Fruit fly (Drosophila melanogaster) ovary, adult (tissue): ENCODE measurements around the gene Fbw5.

Experiments used
- CG17801 ChIP-seq: fragments of 200-800 bp; optimal IDR thresholded peaks from 2 replicates; lab custom pipeline; 2019; ENCODE audit warnings: missing biosample characterization, mild to moderate bottlenecking, missing genetic modification characterization, moderate library complexity; ENCODE audit not compliant: partially characterized antibody

Gene Fbw5

DNA sequence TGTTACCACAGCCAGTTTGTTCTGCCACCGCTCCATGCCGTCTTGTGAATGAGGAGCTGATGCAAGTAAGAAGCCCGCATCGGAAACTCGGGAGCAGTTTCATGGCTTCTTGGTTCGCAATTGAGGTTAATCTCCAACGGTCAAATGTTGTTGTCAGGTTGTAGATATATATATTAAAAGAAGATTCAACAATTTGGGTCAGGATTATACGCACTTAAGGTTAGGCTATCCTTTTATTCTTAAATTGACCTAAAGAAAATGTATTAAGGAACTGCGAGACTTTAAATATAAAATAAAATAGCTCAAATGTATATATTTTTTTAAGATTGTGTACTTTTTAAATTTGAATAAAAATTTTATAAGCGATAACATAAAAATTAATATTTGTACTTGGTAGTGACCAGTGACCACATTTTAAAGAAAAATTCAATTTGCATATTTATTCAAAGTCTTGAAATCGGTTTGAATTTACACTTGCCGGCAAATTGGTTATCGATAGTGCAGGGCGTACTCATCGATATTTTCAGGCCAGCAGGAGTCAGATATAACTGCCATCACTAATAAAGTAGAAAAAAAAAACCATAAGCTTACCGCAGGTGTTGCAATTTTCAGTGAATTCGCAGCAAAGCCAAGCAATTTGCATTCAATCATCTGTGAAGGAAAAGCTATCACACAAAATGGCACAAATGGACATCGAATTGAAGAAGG is 2.9 kb upstream of the Fbw5 start, which contains the start of the genes CG9150 and Pfdn1:
TSS of gene CG9150 (minus strand) at position 51 of the 708 bp plus-strand sequence.
TSS of gene Pfdn1 (plus strand) at position 536 of the 708 bp plus-strand sequence.
- no peak for TF ChIP-seq CG17801 (GFP tag; lab: Kevin White, UChicago)

DNA sequence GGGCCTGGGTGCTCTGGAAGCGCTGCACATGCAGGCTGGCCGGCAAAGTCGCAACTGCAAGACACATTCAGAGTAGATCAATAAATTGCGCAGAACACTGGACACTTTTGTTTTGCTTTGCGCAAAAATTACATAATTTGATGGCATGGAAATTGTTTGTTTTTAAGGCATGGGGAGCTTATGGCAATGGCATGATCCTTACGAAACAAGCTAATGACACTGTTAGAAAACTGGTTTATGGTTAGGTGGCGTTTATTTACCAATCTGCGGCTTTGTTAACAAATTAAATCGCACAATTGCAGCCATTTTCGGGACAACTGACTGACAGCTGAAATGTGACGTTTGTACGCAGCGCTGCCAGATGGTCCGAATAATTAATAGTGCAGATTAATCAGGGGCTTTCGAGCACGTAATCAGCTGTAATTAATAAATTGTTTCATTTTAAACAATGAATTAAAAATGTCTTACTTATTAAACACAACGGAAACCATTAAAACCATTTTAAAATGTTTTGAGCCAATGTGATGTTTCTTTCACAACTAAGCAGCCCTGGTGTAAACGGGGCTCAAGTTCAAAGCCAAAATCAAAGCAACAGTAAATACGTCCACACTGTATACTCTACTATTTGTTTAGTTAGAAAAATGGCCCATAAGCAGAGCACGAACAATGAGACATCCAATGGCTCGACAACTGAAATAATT is 3.2 kb downstream of the Fbw5 start, which contains the start of the genes ND-51 and CG13994:
TSS of gene ND-51 (minus strand) at position 376 of the 701 bp plus-strand sequence.
TSS of gene CG13994 (plus strand) at position 608 of the 701 bp plus-strand sequence.
- TF ChIP-seq CG17801 (GFP tag; lab: Kevin White, UChicago), result peak; percentile 83

DNA sequence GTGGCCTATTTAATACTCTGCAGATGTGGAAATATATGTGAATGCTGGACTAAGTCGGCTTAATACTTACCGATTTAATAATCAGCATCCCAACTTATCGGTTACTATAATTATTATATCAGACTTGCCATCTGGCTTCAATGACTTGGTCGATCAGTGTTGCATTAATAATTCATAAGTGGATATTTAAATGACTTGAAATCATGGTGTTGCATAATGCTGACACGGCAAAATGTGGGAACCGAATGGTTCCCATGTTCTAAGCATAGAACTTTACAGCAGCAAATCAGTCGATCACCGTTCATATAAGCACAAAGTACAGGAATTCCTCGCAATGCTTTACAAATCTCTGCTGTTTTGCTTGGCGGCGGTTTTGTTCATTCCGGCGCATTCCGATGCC is 5.5 kb downstream of the Fbw5 start, which contains the start of gene CG34180:
TSS of gene CG34180 (plus strand) at position 301 of the 400 bp plus-strand sequence.
- no peak for TF ChIP-seq CG17801 (GFP tag; lab: Kevin White, UChicago)

DNA sequence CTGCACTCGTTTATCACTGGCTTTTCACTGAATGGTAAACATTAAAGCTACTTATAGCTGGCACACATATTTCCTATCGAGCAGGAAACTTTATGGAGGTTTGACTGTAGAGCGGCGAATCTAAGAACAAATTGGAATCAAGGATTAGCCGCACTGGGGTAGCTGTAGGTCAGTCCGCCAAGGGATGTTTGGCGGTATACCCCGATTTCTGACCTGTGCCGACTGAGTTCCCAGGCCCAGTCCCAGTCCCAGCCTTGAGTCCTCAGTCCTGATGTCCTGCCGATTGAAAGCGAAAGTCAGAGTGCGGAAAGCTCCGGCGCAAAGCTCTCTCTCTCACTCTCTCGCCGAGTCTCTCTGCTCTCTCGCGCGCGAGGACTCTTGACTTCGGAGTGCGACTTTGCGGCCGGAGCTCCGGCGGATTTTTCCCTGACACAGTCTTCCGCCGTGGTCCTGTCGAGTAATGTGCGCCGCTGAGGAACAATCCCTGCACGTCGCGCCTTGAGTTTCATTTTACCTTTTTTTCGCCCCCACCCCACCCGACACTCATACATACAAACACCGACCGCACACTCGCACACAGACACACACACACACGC is 11.8 kb downstream of the Fbw5 start, which contains the start of gene CG13995:
TSS of gene CG13995 (plus strand) at position 429 of the 596 bp plus-strand sequence.
- no peak for TF ChIP-seq CG17801 (GFP tag; lab: Kevin White, UChicago)

DNA sequence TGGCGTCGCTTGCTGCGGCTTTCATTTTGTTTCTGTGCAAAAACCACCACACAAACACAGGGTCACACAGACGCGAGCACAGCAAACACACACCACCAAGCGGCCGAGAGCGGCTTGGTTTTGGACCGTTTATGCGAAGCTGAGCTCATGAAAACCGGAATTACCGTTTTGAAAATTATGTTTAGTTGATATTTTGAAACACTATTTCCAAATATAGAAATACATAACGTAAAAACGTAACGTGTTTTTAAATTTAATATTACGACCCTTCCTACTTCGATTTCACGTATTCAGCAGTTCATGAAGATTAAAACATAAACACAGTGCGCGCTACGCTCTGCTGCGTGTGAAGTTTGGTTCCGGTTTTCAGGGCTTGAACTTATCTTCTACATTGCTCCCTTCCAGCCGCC is 14.5 kb downstream of the Fbw5 start:
- TF ChIP-seq CG17801 (GFP tag; lab: Kevin White, UChicago), result peak; percentile 96

DNA sequence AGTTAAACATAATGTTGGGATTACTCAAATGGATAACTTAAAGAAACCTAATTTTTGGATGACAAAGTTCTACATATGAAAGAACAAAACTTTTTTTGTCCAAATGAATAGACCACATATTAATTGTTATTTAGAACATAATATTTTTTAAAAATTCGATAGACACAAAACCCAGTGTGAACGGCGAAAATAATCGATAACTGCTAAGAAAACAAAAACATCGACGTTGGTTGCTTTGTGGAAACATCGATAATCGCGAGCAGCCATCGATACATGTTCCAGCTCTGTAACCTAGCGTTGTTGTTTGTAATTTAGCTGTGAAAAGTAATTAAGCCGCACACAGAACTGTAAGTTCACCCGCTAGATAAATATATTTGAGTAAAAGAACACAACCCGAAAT is 15.2 kb downstream of the Fbw5 start, which contains the start of gene CG9135:
TSS of gene CG9135 (plus strand) at position 226 of the 400 bp plus-strand sequence.
- TF ChIP-seq CG17801 (GFP tag; lab: Kevin White, UChicago), result no peak

DNA sequence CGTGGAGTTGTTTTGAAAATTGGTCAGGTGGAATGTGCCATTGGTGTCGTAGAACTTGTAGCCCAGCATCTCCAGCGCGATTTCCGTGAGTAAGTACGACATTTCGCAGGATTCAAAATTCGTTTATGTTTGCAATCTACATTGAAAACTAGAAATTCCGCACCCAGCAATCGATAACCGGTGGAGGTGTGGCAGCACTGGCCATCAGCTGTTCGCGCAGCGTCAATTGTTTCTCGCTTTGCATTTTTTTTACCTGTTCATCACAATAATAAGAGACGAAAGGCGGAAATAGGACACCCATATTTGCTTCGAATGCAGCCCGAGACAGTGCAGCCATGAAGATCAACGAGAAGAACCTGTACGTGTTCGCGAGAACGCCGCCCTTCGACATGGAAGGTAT is 17.2 kb downstream of the Fbw5 start, which contains the start of the genes CG34179 and slmo:
TSS of gene CG34179 (minus strand) at position 165 of the 400 bp plus-strand sequence.
TSS of gene slmo (minus strand) at position 165 of the 400 bp plus-strand sequence.
- TF ChIP-seq CG17801 (GFP tag; lab: Kevin White, UChicago), result no peak

DNA sequence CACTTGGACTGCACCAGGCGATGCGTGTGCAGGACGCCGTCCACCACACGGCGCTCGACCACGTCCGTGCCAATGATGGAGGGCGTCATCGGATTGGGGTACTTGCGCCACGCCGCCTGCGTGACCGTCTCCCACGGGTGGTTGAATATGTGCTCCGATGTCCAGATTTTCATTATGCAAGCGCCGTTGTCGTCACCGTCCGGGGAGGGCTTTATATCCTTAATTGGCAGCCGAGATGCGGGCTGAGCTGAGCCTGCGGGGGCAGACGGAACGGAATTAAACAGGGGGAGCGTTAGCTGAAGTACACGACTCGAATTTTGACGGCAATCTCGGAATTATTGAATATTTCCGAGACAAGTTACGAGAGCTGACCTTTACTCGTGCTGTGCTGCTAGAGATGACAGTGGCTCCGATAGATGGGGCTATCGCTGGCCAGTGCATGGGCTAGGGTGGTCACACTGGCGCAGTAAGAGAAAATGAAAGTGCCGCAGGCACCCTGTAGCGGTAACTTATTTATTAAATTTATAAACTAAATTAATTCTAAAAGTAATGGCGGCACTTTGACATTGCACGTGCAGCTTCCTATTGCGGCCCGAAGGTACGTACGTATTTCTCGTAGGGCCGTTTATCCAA is 18.1 kb downstream of the Fbw5 start, which contains the start of gene IPIP:
TSS of gene IPIP (plus strand) at position 475 of the 633 bp plus-strand sequence.
- TF ChIP-seq CG17801 (GFP tag; lab: Kevin White, UChicago), result peak; percentile 75

DNA sequence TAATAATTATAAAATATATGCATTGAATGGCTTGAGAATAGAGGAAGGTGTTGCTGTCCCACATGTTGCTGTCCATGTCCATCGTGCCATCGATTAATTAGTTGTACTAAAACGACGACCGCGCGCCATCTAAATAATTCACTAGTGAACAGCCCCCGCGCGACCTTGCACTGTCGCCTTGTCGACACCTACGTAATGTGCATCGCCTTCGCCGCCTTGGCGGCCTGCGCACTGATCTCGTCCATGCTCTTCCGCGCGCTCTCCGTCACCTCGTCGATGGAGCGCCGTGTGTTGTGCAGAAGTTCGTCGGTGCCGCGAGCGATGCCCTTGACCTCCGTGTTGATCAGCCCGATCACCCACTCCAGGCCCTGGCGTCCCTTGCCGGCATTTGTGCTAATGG is 18.9 kb downstream of the Fbw5 start:
- TF ChIP-seq CG17801 (GFP tag; lab: Kevin White, UChicago), result no peak

DNA sequence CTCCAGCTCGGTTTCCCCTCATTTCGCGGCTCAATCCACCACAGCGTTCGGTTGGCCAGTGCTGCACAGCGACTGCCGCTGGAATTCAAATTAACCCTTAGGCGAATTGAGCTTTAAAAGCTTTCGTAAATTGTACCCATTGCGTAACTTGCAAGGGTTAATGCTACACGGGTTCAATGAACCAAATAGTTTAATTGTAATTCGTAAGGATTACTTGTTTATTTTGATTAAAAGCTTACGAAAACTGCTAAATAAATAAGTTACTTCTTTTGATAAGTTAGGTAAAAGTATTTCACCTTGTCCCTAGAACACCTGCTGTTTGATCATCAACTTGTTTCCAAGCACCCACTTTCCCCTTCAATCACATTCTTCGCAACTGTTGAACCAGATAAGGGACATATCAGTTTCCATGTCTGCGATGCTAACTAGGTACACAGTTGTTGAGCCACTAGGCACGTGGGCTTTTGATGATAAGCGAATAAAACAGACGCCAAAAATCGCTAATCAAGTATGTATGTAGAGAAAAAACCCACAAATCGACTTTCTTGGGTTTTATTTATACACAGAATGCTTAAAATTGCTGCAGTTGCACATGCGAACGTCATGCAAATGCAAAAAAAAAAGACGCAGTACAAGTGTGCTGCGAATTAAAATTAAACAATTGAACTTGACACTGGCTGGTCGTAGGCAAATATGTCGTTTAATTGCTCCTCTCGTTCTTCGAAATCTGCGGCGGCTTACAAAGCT is 19.6 kb downstream of the Fbw5 start, which contains the start of gene Pfas:
TSS of gene Pfas (minus strand) at position 79 of the 747 bp plus-strand sequence.
- TF ChIP-seq CG17801 (GFP tag; lab: Kevin White, UChicago), result peak; percentile 67

DNA sequence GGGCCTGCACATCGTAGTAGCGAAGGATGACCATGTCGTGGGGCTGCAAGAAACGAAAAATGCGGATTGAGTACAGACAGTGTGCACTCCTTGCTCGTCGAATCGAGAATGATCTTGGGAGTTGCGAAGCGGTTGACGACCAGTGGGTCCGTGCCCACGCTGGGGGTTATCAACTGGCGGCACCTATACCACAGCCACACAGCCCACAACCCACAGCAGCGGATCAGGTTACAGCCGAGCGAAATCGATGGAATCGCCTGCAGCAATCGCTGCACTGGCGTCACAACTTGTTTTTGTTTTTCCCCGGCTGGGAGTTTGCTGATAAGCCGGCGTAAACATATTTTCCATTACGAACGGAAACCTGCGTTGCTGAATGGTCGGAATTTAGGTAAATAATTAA is 20.3 kb downstream of the Fbw5 start:
- no peak for TF ChIP-seq CG17801 (GFP tag; lab: Kevin White, UChicago)

DNA sequence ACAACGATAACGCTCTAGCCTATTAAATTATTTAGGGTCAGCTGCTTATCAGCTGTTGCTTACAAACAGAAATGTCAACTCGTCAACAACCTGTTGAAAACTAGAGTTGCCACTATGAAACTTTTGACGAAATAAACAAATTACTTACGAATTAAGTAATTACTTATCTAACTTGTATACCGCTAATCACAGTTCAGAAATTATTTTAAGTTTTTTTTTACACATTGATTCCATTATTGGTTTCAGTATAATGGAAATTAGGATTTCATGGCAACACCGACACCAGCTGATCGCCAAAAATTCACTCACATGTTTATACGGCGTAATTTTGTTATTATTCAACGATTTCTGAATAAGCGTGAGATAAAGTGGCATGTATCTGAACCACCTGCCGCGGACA is 27.9 kb downstream of the Fbw5 start, which contains the start of the genes CG9117 and CG31643:
TSS of gene CG9117 (minus strand) at position 73 of the 400 bp plus-strand sequence.
TSS of gene CG31643 (plus strand) at position 288 of the 400 bp plus-strand sequence.
- TF ChIP-seq CG17801 (GFP tag; lab: Kevin White, UChicago), result peak; percentile 70

DNA sequence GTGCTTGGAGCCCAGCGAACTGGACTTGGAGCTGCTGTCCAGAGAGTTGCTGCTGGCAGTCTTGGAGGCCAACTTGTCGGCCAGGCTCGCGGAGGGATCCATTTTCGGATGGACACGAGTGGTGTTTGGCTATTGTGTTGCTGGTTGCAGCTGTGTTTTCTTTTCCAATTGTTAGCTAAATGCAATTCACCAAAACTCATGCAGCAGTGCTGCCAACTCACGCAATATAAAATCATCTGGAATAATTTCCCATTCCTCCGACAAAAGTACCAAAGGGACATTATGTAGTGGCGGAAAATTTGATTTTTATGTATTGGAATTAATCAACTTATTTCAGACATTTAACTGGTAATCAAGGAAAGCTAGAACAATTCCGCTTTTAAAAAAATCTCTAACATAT is 29.0 kb downstream of the Fbw5 start, which contains the start of gene mtm:
TSS of gene mtm (minus strand) at position 306 of the 400 bp plus-strand sequence.
- TF ChIP-seq CG17801 (GFP tag; lab: Kevin White, UChicago), result no peak
